Fruit fly (Drosophila melanogaster) whole organism, larva: ENCODE data around the gene btn.

Experiments used
- noc ChIP-seq: fragments of 200-800 bp; sonication (Bioruptor generic); optimal IDR thresholded peaks from 3 replicates; lab custom pipeline; 2019; ENCODE audit warnings: missing biosample characterization, mild to moderate bottlenecking, missing genetic modification characterization, moderate library complexity

The btn gene

DNA sequence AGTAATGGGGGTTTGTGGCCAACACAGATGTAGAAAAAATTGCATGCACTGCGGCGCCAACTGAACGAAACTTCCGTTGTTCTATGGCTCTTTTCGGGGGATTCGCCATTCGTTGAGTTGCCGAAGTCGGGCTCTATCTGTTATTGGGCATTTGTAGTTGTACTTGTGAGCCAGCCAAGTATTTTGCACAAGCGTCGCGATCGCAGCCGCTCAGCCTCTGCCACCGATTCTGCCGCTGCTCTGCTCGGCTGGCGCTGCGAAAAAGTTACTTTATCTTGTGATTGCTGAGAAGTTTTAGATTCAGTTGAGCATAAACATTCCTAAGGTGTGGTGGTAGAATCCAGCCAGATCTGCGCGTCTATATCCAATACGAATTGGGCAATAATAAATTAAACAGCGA is 16.5 kb downstream of the btn start, which contains the start of gene CG33110:
Gene CG33110, plus strand, starts transcription at position 301 of the 400 bp plus-strand sequence.
- no peak for TF ChIP-seq noc (tag; lab: Kevin White, UChicago)

- no peak for TF ChIP-seq noc (tag; lab: Kevin White, UChicago)
Observed at dm6 chr3R:22568508-22568907, 17.9 kb downstream of the btn start.

DNA sequence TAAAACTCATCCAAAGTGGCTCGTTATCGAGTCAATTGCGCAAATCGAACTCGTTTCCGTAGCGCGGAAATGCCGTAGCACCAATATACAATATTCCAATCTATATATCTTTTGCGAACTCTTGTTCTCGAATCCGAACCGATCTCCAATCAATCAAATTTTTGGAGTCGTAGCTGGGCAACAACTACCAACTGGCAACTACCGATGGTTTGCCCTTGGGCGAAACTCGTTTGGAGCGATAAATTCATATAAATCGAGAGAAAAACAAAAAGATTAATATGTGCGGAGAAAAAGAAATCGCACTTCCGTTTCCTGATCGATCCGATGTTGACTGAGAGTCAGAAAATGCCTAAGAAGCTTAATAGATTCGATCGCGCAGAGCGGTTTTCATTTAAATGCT is 20.7 kb downstream of the btn start:
- no peak for TF ChIP-seq noc (tag; lab: Kevin White, UChicago)

dm6 chr3R:22564707-22565106 is 21.7 kb downstream of the btn start:
- TF ChIP-seq noc (tag; lab: Kevin White, UChicago) = no peak

- no peak for TF ChIP-seq noc (tag; lab: Kevin White, UChicago)
Observed at dm6 chr3R:22564076-22564475, 22.3 kb downstream of the btn start.

- no peak for TF ChIP-seq noc (tag; lab: Kevin White, UChicago)
Observed at dm6 chr3R:22562502-22562901, 23.9 kb downstream of the btn start, which contains the start of gene sit. sit (minus strand) TSS chr3R:22562572.

- no peak for TF ChIP-seq noc (tag; lab: Kevin White, UChicago)
Observed at dm6 chr3R:22560224-22560623, 26.2 kb downstream of the btn start.

DNA sequence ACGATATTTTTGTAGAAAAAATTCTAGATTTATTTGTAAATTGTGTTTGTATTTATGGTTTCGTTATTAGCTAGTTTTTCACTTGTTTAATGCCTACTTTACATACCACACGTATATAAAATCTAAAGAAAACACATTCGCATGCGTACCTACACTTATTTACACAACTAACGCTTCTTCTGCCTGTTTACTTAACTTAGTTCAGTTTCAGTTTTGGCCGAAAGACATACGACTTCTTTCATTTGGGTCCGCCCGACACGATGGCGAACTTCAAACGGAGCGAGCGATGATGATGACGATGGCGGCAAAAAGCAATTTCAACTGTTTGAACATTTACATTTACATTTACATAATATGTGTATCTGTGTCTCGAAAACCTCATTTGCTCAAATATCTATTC is 28.0 kb downstream of the btn start:
- TF ChIP-seq noc (tag; lab: Kevin White, UChicago) = no peak

DNA sequence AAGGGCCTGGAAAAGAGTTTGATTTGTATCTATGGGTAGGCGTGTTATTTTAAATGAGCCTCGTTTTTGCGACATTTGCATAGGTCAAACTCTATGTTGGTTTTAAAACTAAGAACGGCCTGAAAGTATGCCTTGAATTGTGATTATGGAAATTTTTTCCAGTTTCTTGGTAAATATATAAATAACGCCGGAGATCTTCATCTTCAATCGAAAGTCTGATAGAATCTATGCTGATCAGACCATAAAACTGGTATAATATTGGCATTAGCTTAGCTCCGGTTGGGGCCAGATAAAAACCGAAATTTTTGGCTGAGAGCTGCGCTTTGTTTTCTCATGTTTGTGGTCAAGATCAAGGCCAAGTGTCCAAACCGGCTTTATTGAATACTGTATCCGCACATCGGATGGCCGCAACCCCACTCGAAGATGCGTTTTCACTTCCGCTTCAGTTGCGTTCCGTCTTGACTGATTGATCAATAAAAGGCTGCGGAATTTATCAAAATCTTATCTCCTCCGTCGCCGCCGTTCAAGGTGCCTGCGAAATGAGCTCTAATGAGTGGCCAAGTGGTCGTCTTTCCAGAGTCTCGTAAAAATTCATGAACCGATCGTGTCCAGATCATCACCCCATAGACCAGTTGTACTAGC is 29.2 kb downstream of the btn start:
- TF ChIP-seq noc (tag; lab: Kevin White, UChicago) = no peak

DNA sequence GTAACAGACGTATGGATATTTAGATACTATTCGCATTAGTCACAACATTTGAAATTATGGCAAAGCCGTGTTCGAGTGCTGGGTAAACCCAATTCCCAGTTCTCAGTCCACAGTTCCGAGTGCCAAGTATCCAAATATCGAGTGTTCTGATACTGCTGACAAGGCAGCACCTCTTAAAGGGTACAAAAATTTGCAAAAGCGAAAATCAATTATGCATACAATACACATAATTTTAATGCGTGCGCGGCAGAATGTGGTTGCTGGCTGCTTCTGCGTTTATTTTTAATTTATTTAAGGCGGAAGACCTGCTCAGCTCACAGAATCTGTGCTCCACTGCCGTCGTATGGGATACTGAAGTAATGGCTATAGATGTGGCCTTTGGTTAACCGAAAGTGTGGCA is 33.7 kb downstream of the btn start:
- TF ChIP-seq noc (tag; lab: Kevin White, UChicago) = no peak

- TF ChIP-seq noc (tag; lab: Kevin White, UChicago) = no peak
Observed at dm6 chr3R:22550306-22550812, 36.1 kb downstream of the btn start, which contains the start of gene bond. bond (plus strand) TSS chr3R:22550680.

- peak; percentile 4 for TF ChIP-seq noc (tag; lab: Kevin White, UChicago)
Observed at dm6 chr3R:22547585-22548022, 38.8 kb downstream of the btn start, which contains the start of gene AdipoR. AdipoR (minus strand) TSS chr3R:22547846.

dm6 chr3R:22546017-22546416 is 40.4 kb downstream of the btn start:
- peak; percentile 55 for TF ChIP-seq noc (tag; lab: Kevin White, UChicago)

DNA sequence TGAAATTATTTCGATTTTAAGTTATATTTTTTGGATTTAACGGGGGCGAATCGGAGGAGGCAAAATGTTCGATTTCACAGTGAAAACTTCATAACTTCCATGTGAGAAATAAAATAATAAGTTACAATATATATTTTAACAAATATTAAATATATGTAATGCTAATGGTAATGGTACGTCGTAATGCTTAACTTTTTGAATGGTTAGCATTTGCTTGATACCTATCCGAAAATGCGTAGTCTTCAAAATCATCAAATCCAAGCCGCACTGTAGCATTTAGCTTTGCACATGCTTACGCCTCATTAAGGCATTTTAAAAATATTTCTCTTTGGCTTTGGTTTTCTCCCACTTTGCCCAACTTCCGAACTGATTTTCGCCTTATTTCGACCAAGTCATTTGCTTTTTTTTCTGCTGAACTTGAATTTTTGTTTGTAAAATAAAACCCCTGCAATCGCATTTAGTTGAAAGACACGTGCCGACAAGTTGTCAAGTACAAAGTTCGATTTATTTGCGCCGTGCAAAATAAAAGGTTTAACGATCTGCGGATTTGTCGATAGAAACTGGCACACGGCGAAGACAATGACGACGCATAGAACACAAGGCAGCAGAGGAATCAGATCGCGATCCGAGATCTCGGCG is 43.5 kb downstream of the btn start:
- peak; percentile 48 for TF ChIP-seq noc (tag; lab: Kevin White, UChicago)

- no peak for TF ChIP-seq noc (tag; lab: Kevin White, UChicago)
Observed at dm6 chr3R:22540686-22541085, 45.7 kb downstream of the btn start.

DNA sequence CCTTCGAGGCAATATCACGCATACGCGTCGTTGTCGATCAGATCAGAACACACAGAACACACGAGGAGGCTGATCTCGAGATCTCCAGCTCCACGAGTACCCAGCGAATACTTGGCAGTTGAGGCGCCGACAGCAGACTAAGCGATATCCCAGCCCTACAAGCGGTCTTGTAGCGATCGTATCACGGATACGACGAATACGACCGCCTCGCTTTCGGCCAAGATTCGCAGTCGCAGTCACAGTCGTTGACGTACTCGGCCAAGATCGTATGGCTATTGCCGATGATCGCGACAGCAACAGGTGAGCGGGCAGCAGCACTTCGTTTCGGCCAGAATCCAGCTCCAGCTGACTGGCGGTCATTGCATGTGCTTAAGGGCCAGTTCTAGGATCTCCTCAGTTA is 46.7 kb downstream of the btn start, which contains the start of gene CG5326:
Gene CG5326, minus strand, starts transcription at position 158 of the 400 bp plus-strand sequence.
- TF ChIP-seq noc (tag; lab: Kevin White, UChicago) = no peak

- no peak for TF ChIP-seq noc (tag; lab: Kevin White, UChicago)
Observed at dm6 chr3R:22538877-22539276, 47.5 kb downstream of the btn start.
